Fruit fly (Drosophila melanogaster) whole organism, embryonic: Measurements from ENCODE around the gene PolQ.

Source experiments
- Antp ChIP-seq: fragments of 200-800 bp; sonication (Bioruptor generic); optimal IDR thresholded peaks from 3 replicates; lab custom pipeline; 2016; ENCODE audit warnings: missing biosample characterization, missing genetic modification characterization
- Atf-2 ChIP-seq: fragments of 200-800 bp; sonication (Bioruptor generic); optimal IDR thresholded peaks from 2 replicates; lab custom pipeline; 2016; ENCODE audit warnings: missing biosample characterization, missing genetic modification characterization
- Blimp-1 ChIP-seq: fragments of 200-800 bp; sonication (Bioruptor generic); optimal IDR thresholded peaks from 3 replicates; lab custom pipeline; 2018; ENCODE audit warnings: missing biosample characterization, missing genetic modification characterization, mild to moderate bottlenecking, moderate library complexity, missing genetic modification reagents
- CG10654 ChIP-seq: fragments of 200-800 bp; sonication (Bioruptor generic); optimal IDR thresholded peaks from 2 replicates; lab custom pipeline; 2016; ENCODE audit warnings: missing biosample characterization, missing genetic modification characterization
- CG11093 ChIP-seq: fragments of 200-800 bp; sonication (Bioruptor generic); IDR thresholded peaks from 3 replicates; pipeline ENCODE4 v1.3.6; 2022; ENCODE audit warnings: missing biosample characterization, missing genetic modification characterization
- CG15011 ChIP-seq: fragments of 200-800 bp; sonication (Bioruptor generic); optimal IDR thresholded peaks from 3 replicates; lab custom pipeline; 2018; ENCODE audit warnings: missing biosample characterization, mild to moderate bottlenecking, missing genetic modification characterization
- CG1529 ChIP-seq: fragments of 200-800 bp; sonication (Bioruptor generic); optimal IDR thresholded peaks from 3 replicates; lab custom pipeline; 2018; ENCODE audit warnings: missing biosample characterization, missing genetic modification characterization
- CG15479 ChIP-seq: fragments of 200-800 bp; sonication (Bioruptor generic); optimal IDR thresholded peaks from 3 replicates; lab custom pipeline; 2019; ENCODE audit warnings: missing biosample characterization, mild to moderate bottlenecking, missing genetic modification characterization, moderate library complexity
- CG15514 ChIP-seq: fragments of 200-800 bp; sonication (Bioruptor generic); optimal IDR thresholded peaks from 3 replicates; lab custom pipeline; 2017; ENCODE audit warnings: missing biosample characterization, missing genetic modification characterization, mild to moderate bottlenecking, moderate library complexity, missing genetic modification reagents
- CG1602 ChIP-seq: fragments of 200-800 bp; sonication (Bioruptor generic); optimal IDR thresholded peaks from 3 replicates; lab custom pipeline; 2016; ENCODE audit warnings: missing biosample characterization, missing genetic modification characterization
- CG17612 ChIP-seq: fragments of 200-800 bp; sonication (Bioruptor generic); IDR thresholded peaks from 2 replicates; pipeline ENCODE4 v1.3.6; 2022; ENCODE audit warnings: missing biosample characterization, missing genetic modification characterization
- CG1792 ChIP-seq: fragments of 200-800 bp; sonication (Bioruptor generic); optimal IDR thresholded peaks from 2 replicates; lab custom pipeline; 2016; ENCODE audit warnings: missing biosample characterization, missing genetic modification characterization
- CG18476 ChIP-seq: fragments of 200-800 bp; sonication (Bioruptor generic); optimal IDR thresholded peaks from 2 replicates; lab custom pipeline; 2016; ENCODE audit warnings: missing biosample characterization, mild to moderate bottlenecking, missing genetic modification characterization
- CG31224 ChIP-seq: fragments of 200-800 bp; sonication (Bioruptor generic); IDR thresholded peaks from 2 replicates; pipeline ENCODE4 v1.3.6; 2022; ENCODE audit warnings: missing biosample characterization, missing genetic modification characterization
- CG5180 ChIP-seq: fragments of 200-800 bp; sonication (Bioruptor generic); optimal IDR thresholded peaks from 3 replicates; lab custom pipeline; 2017; ENCODE audit warnings: missing biosample characterization, missing genetic modification characterization, mild to moderate bottlenecking, moderate library complexity, missing genetic modification reagents
- CG5245 ChIP-seq: fragments of 200-800 bp; sonication (Bioruptor generic); optimal IDR thresholded peaks from 3 replicates; lab custom pipeline; 2016; ENCODE audit warnings: missing biosample characterization, missing genetic modification characterization
- CG6683 ChIP-seq: fragments of 200-800 bp; sonication (Bioruptor generic); optimal IDR thresholded peaks from 2 replicates; lab custom pipeline; 2017; ENCODE audit warnings: missing biosample characterization, mild to moderate bottlenecking, missing genetic modification characterization, missing genetic modification reagents
- CG6765 ChIP-seq: fragments of 200-800 bp; sonication (Bioruptor generic); optimal IDR thresholded peaks from 3 replicates; lab custom pipeline; 2017; ENCODE audit warnings: missing biosample characterization, mild to moderate bottlenecking, missing genetic modification characterization
- CG8359 ChIP-seq: fragments of 200-800 bp; sonication (Bioruptor generic); optimal IDR thresholded peaks from 2 replicates; lab custom pipeline; 2017; ENCODE audit warnings: missing biosample characterization, mild to moderate bottlenecking, missing genetic modification characterization, borderline replicate concordance
- CG9932 ChIP-seq: fragments of 200-800 bp; sonication (Bioruptor generic); IDR thresholded peaks from 2 replicates; pipeline ENCODE4 v1.3.6; 2022; ENCODE audit warnings: missing biosample characterization, missing genetic modification characterization
- CHES-1-like ChIP-seq: fragments of 200-800 bp; sonication (Bioruptor generic); optimal IDR thresholded peaks from 2 replicates; lab custom pipeline; 2016; ENCODE audit warnings: missing biosample characterization, missing genetic modification characterization
- D ChIP-seq, 2 experiments: fragments of 200-800 bp in 1 of 2; fragments of >200 bp in 1 of 2; sonication (Bioruptor generic) in 1 of 2; optimal IDR thresholded peaks; 2 replicates in 1 of 2; 3 replicates in 1 of 2; lab custom pipeline; 2017; ENCODE audit warnings: mild to moderate bottlenecking in 1 of 2, missing biosample characterization in 1 of 2, missing genetic modification characterization in 1 of 2, missing genetic modification reagents in 1 of 2
- Fer3 ChIP-seq: fragments of 200-800 bp; sonication (Bioruptor generic); optimal IDR thresholded peaks from 2 replicates; lab custom pipeline; 2018; ENCODE audit warnings: missing biosample characterization, mild to moderate bottlenecking, missing genetic modification characterization, moderate library complexity
- Hmr ChIP-seq: fragments of 200-800 bp; sonication (Bioruptor generic); optimal IDR thresholded peaks from 3 replicates; lab custom pipeline; 2017; ENCODE audit warnings: mild to moderate bottlenecking, missing biosample characterization, missing genetic modification reagents, missing genetic modification characterization
- Hr3 ChIP-seq: fragments of 200-800 bp; sonication (Bioruptor generic); optimal IDR thresholded peaks from 3 replicates; lab custom pipeline; 2016; ENCODE audit warnings: missing biosample characterization, missing genetic modification characterization
- Hsf ChIP-seq: fragments of 200-800 bp; sonication (Bioruptor generic); optimal IDR thresholded peaks from 3 replicates; lab custom pipeline; 2016; ENCODE audit warnings: missing biosample characterization, missing genetic modification characterization
- Lhr ChIP-seq: fragments of 200-800 bp; sonication (Bioruptor generic); optimal IDR thresholded peaks from 3 replicates; lab custom pipeline; 2017; ENCODE audit warnings: mild to moderate bottlenecking, missing biosample characterization, missing genetic modification reagents, missing genetic modification characterization
- Myb ChIP-seq: fragments of 200-800 bp; sonication (Bioruptor generic); optimal IDR thresholded peaks from 2 replicates; lab custom pipeline; 2016; ENCODE audit warnings: missing biosample characterization, missing genetic modification characterization
- Ravus ChIP-seq: fragments of 200-800 bp; sonication (Bioruptor generic); IDR thresholded peaks from 2 replicates; pipeline ENCODE4 v1.3.6; 2022; ENCODE audit warnings: missing biosample characterization, missing genetic modification characterization
- Sin3A ChIP-seq: fragments of >200 bp; optimal IDR thresholded peaks from 2 replicates; lab custom pipeline; 2018
- Sox102F ChIP-seq: fragments of 200-800 bp; sonication (Bioruptor generic); optimal IDR thresholded peaks from 2 replicates; lab custom pipeline; 2018; ENCODE audit warnings: missing biosample characterization, mild to moderate bottlenecking, missing genetic modification characterization, moderate library complexity
- Usf ChIP-seq: fragments of 200-800 bp; sonication (Bioruptor generic); optimal IDR thresholded peaks from 2 replicates; lab custom pipeline; 2017; ENCODE audit warnings: missing genotype, missing biosample characterization, missing genetic modification characterization
- Xrp1 ChIP-seq: fragments of 200-800 bp; sonication (Bioruptor generic); IDR thresholded peaks from 2 replicates; pipeline ENCODE4 v1.3.6; 2022; ENCODE audit warnings: missing biosample characterization, missing genetic modification characterization
- caup ChIP-seq: fragments of 200-800 bp; sonication (Bioruptor generic); optimal IDR thresholded peaks from 3 replicates; lab custom pipeline; 2017; ENCODE audit warnings: missing biosample characterization, mild to moderate bottlenecking, missing genetic modification characterization, moderate library complexity; ENCODE audit not compliant: severe bottlenecking
- chif ChIP-seq, 2 experiments: fragments of 200-800 bp; sonication (Bioruptor generic); optimal IDR thresholded peaks; 3 replicates each; lab custom pipeline; 2016; ENCODE audit warnings: missing biosample characterization in 2 of 2, missing genetic modification characterization in 2 of 2
- dan ChIP-seq: fragments of 200-800 bp; sonication (Bioruptor generic); IDR thresholded peaks from 2 replicates; pipeline ENCODE4 v1.3.6; 2022; ENCODE audit warnings: missing biosample characterization, missing genetic modification characterization
- disco-r ChIP-seq: fragments of 200-800 bp; sonication (Bioruptor generic); optimal IDR thresholded peaks from 2 replicates; lab custom pipeline; 2016; ENCODE audit warnings: missing biosample characterization, missing genetic modification characterization
- ewg ChIP-seq: fragments of 200-800 bp; sonication (Bioruptor generic); optimal IDR thresholded peaks from 3 replicates; lab custom pipeline; 2017; ENCODE audit warnings: mild to moderate bottlenecking, missing biosample characterization, missing genetic modification reagents, missing genetic modification characterization
- gce ChIP-seq: fragments of 200-800 bp; sonication (Bioruptor generic); IDR thresholded peaks from 3 replicates; pipeline ENCODE4 v1.3.6; 2022; ENCODE audit warnings: missing biosample characterization, missing genetic modification characterization
- gcm2 ChIP-seq: fragments of 200-800 bp; sonication (Bioruptor generic); optimal IDR thresholded peaks from 2 replicates; lab custom pipeline; 2016; ENCODE audit warnings: missing biosample characterization, missing genetic modification characterization
- gro ChIP-seq: fragments of 200-800 bp; sonication (Bioruptor generic); optimal IDR thresholded peaks from 2 replicates; lab custom pipeline; 2016; ENCODE audit warnings: missing biosample characterization, missing genetic modification characterization
- gsb ChIP-seq: fragments of 200-800 bp; sonication (Bioruptor generic); IDR thresholded peaks from 2 replicates; pipeline ENCODE4 v1.3.6; 2022; ENCODE audit warnings: missing biosample characterization, missing genetic modification characterization
- gsb-n ChIP-seq: fragments of 200-800 bp; sonication (Bioruptor generic); optimal IDR thresholded peaks from 3 replicates; lab custom pipeline; 2018; ENCODE audit warnings: missing biosample characterization, mild to moderate bottlenecking, missing genetic modification characterization
- kay ChIP-seq: fragments of 200-800 bp; sonication (Bioruptor generic); optimal IDR thresholded peaks from 2 replicates; lab custom pipeline; 2016; ENCODE audit warnings: missing biosample characterization, missing genetic modification characterization
- kni ChIP-seq: fragments of 200-800 bp; sonication (Bioruptor generic); optimal IDR thresholded peaks from 3 replicates; lab custom pipeline; 2017; ENCODE audit warnings: mild to moderate bottlenecking, missing biosample characterization, missing genetic modification reagents, missing genetic modification characterization
- nmo ChIP-seq: fragments of 200-800 bp; sonication (Bioruptor generic); optimal IDR thresholded peaks from 2 replicates; lab custom pipeline; 2018; ENCODE audit warnings: missing biosample characterization, mild to moderate bottlenecking, missing genetic modification characterization, moderate library complexity
- nom ChIP-seq: fragments of 200-800 bp; sonication (Bioruptor generic); optimal IDR thresholded peaks from 2 replicates; lab custom pipeline; 2017; ENCODE audit warnings: missing biosample characterization, missing genetic modification characterization, mild to moderate bottlenecking, moderate library complexity, missing genetic modification reagents
- pros ChIP-seq: fragments of 200-800 bp; sonication (Bioruptor generic); optimal IDR thresholded peaks from 3 replicates; lab custom pipeline; 2019; ENCODE audit warnings: missing biosample characterization, mild to moderate bottlenecking, missing genetic modification characterization, moderate library complexity
- stc ChIP-seq: fragments of 200-800 bp; sonication (Bioruptor generic); IDR thresholded peaks from 2 replicates; pipeline ENCODE4 v1.3.6; 2022; ENCODE audit warnings: missing biosample characterization, missing genetic modification characterization
- vnd ChIP-seq: fragments of 200-800 bp; sonication (Bioruptor generic); IDR thresholded peaks from 3 replicates; pipeline ENCODE4 v1.3.6; 2022; ENCODE audit warnings: missing biosample characterization, missing genetic modification characterization; ENCODE audit not compliant: partially characterized antibody

The PolQ gene

DNA sequence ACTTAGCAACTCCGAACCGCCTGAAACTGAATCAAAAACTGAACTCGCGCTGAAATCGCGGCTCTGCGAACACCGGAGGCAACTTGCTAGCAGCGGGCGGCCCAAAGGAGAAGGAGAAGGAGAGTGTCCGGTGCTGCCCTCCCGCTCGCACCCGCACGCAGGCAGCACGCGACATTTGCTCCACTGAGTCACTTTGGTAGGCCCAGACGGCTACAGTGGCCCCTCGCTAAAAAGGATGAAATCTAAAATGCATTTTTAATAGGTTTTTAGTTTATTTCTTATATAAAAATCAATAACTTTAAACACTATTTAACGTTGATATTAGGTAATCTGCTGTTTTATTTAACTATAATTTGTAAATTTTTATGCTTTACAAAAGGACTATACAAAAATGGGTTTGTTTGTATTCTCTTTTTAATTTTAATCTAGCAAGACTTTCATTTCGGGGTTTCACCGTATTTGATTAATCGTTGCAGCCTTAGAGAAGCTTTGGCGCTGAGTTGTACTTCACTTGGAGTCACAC lies 10.4 kb upstream of the PolQ start, which contains the start of gene Men (continued):
- TF ChIP-seq CG5180 (GFP tag; lab: Kevin White, UChicago) (peak; percentile 35), CG8359 (GFP tag; lab: Kevin White, UChicago) (no peak), Hmr (GFP tag; lab: Kevin White, UChicago) (peak; percentile 66), Sin3A (lab: Kevin White, UChicago) (no peak), nom (GFP tag; lab: Kevin White, UChicago) (peak; percentile 25), gro (GFP tag; lab: Kevin White, UChicago) (no peak), CG9932 (GFP tag; lab: Robert Waterston, UW) (0 out of 2 replicates have a peak, but pooled peaks have one; percentile 9), Hr3 (GFP tag; lab: Kevin White, UChicago) (peak; percentile 34), stc (GFP tag; lab: Robert Waterston, UW) (peak; percentile 64), Sox102F (GFP tag; lab: Kevin White, UChicago) (peak; percentile 73), Atf-2 (no peak), Lhr (no peak), CG11093 (GFP tag; lab: Robert Waterston, UW) (peak; percentile 49; the same call in 1 of the 3 replicates), CG6683 (peak; percentile 18), Fer3 (tag; lab: Kevin White, UChicago) (peak; percentile 52), Myb (no peak), CG1529 (peak; percentile 25), kni (GFP tag; lab: Kevin White, UChicago) (no peak), CG18476 (GFP tag; lab: Kevin White, UChicago) (peak; percentile 48), dan (no peak), Usf (GFP tag; lab: Kevin White, UChicago) (no peak), chif (GFP tag; optimal IDR thresholded peaks at IDR 0.05; lab: Kevin White, UChicago) (no peak), gsb-n (tag; lab: Kevin White, UChicago) (peak; percentile 45), CG10654 (GFP tag; lab: Kevin White, UChicago) (peak; percentile 22), nmo (GFP tag; lab: Kevin White, UChicago) (peak; percentile 75), ewg (GFP tag; lab: Kevin White, UChicago) (no peak), D (optimal IDR thresholded peaks at IDR 0.05; lab: Kevin White, UChicago) (no peak), D (GFP tag; optimal IDR thresholded peaks at IDR 0.05; lab: Kevin White, UChicago) (peak; percentile 34), CG1602 (peak; percentile 26), Antp (GFP tag; lab: Kevin White, UChicago) (no peak), vnd (no peak), CHES-1-like (GFP tag; lab: Kevin White, UChicago) (no peak), kay (peak; percentile 45), CG15514 (peak; percentile 1), pros (GFP tag; lab: Kevin White, UChicago) (no peak), gce (GFP tag; lab: Robert Waterston, UW) (no peak; the same call in 2 of the 3 replicates), CG15479 (GFP tag; lab: Kevin White, UChicago) (no peak), CG1792 (GFP tag; lab: Kevin White, UChicago) (no peak), Xrp1 (GFP tag; lab: Robert Waterston, UW) (peak; percentile 68), gcm2 (GFP tag; lab: Kevin White, UChicago) (no peak), CG6765 (GFP tag; lab: Kevin White, UChicago) (peak; percentile 41), CG31224 (GFP tag; lab: Robert Waterston, UW) (no peak), CG5245 (GFP tag; lab: Kevin White, UChicago) (no peak), CG15011 (GFP tag; lab: Kevin White, UChicago) (no peak), disco-r (no peak), Ravus (no peak), CG17612 (GFP tag; lab: Robert Waterston, UW) (no peak), gsb (GFP tag; lab: Robert Waterston, UW) (0 out of 2 replicates have a peak, but pooled peaks have one; percentile 16), Blimp-1 (peak; percentile 61), caup (peak; percentile 40), Hsf (GFP tag; lab: Kevin White, UChicago) (no peak)
